Fruit fly (Drosophila melanogaster) whole organism: ENCODE results near the gene Dph4.
A peak's percentile ranks its signal among the peaks of the same experiment; 100 is the strongest.

ENCODE experiments used
- CG8478 ChIP-seq: fragments of >200 bp; optimal IDR thresholded peaks from 2 replicates; lab custom pipeline; 2018; ENCODE audit warnings: inconsistent platforms
- Dll ChIP-seq: fragments of >200 bp; optimal IDR thresholded peaks from 2 replicates; lab custom pipeline; 2017
- EcR ChIP-seq, 2 experiments: fragments of >200 bp; optimal IDR thresholded peaks; 2 replicates each; lab custom pipeline; 2017; ENCODE audit warnings: missing biosample characterization in 2 of 2, missing genetic modification characterization in 2 of 2, missing genetic modification reagents in 2 of 2
- pan ChIP-seq: fragments of >200 bp; optimal IDR thresholded peaks from 2 replicates; lab custom pipeline; 2017
- psq ChIP-seq: fragments of >200 bp; optimal IDR thresholded peaks from 2 replicates; lab custom pipeline; 2017
- usp ChIP-seq: fragments of >200 bp; optimal IDR thresholded peaks from 2 replicates; lab custom pipeline; 2017; ENCODE audit warnings: missing biosample characterization, missing genetic modification characterization, mixed read lengths

The Dph4 gene

dm6 chr3R:5592009-5592572 lies 31.8 kb downstream of the Dph4 start:
- TF ChIP-seq usp (no peak), pan (lab: Kevin White, UChicago) (no peak), EcR (GFP tag; optimal IDR thresholded peaks at IDR 0.05; lab: Kevin White, UChicago) (no peak), Dll (lab: Kevin White, UChicago) (no peak), psq (lab: Kevin White, UChicago) (no peak), CG8478 (lab: Kevin White, UChicago) (peak; percentile 49)

dm6 chr3R:5591398-5591853 lies 32.5 kb downstream of the Dph4 start, which contains the start of the genes noi and Vha26:
TSS of gene noi (minus strand) at chr3R:5591459.
TSS of gene Vha26 (plus strand) at chr3R:5591763.
- TF ChIP-seq Dll (lab: Kevin White, UChicago) (no peak), CG8478 (lab: Kevin White, UChicago) (no peak), psq (lab: Kevin White, UChicago) (no peak), usp (no peak), EcR (GFP tag; optimal IDR thresholded peaks at IDR 0.05; lab: Kevin White, UChicago) (no peak), pan (lab: Kevin White, UChicago) (no peak)

dm6 chr3R:5588573-5588972 lies 35.4 kb downstream of the Dph4 start, which contains the start of gene PolZ2:
TSS of gene PolZ2 (plus strand) at chr3R:5588873.
- TF ChIP-seq pan (lab: Kevin White, UChicago) (no peak), Dll (lab: Kevin White, UChicago) (no peak), psq (lab: Kevin White, UChicago) (no peak), EcR (GFP tag; optimal IDR thresholded peaks at IDR 0.05; lab: Kevin White, UChicago) (no peak), CG8478 (lab: Kevin White, UChicago) (no peak)

- TF ChIP-seq CG8478 (lab: Kevin White, UChicago) = no peak
- TF ChIP-seq EcR (GFP tag; optimal IDR thresholded peaks at IDR 0.05; lab: Kevin White, UChicago) = no peak
- no peak for TF ChIP-seq psq (lab: Kevin White, UChicago)
- TF ChIP-seq pan (lab: Kevin White, UChicago) = no peak
- no peak for TF ChIP-seq Dll (lab: Kevin White, UChicago)
These were observed 35.9 kb downstream of the Dph4 start, which contains the start of gene CG2926 for dm6 chr3R:5587863-5588519. TSS of gene CG2926 (minus strand) at chr3R:5588380.

- TF ChIP-seq usp (no peak), EcR (GFP tag; optimal IDR thresholded peaks at IDR 0.05; lab: Kevin White, UChicago) (no peak), CG8478 (lab: Kevin White, UChicago) (no peak)
These were observed 50.0 kb downstream of the Dph4 start for dm6 chr3R:5573883-5574282.

dm6 chr3R:5572900-5573665 lies 50.8 kb downstream of the Dph4 start:
- TF ChIP-seq EcR (GFP tag; optimal IDR thresholded peaks at IDR 0.05; lab: Kevin White, UChicago) = peak in 1 of 2 experiments; percentile 75
- no peak for TF ChIP-seq usp
- no peak for TF ChIP-seq psq (lab: Kevin White, UChicago)
- TF ChIP-seq pan (lab: Kevin White, UChicago) = no peak
